Worm (Caenorhabditis elegans): Measurements from ENCODE around the gene hyl-1.

DNA sequence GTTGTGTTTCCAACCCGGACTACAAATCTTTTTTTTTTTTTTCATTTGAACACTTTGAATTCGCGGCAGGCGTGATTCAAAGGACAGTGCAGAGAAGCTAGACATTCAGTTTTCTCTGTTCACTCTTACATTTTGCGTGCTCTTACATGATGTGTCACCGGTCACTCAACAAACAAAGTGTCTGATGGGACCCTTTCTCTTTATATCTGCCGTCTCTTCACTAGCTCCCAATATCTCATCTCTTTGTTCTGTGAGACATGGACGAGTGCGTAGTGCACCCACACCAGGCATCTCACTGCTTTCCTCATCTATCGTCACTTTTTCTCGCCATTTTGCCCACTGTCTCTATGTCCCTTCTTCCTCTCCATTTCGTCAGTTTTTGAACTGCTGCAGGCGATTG is 48.1 kb downstream of the hyl-1 start:
- no peak for TF ChIP-seq ceh-16 (tag; optimal IDR thresholded peaks at IDR 0.05)
- TF ChIP-seq nhr-25 (tag; optimal IDR thresholded peaks at IDR 0.05): no peak
- no peak for TF ChIP-seq egl-5 (tag; optimal IDR thresholded peaks at IDR 0.05)
- no peak for TF ChIP-seq egl-27 (tag; optimal IDR thresholded peaks at IDR 0.05)
- peak; percentile 75 for TF ChIP-seq lin-39 (tag; optimal IDR thresholded peaks at IDR 0.05)
- TF ChIP-seq nhr-12 (tag; optimal IDR thresholded peaks at IDR 0.05): no peak
- no peak for TF ChIP-seq sea-2 (GFP tag; optimal IDR thresholded peaks at IDR 0.05)
- TF ChIP-seq elt-2 (tag; optimal IDR thresholded peaks at IDR 0.05): no peak
- no peak for TF ChIP-seq ztf-11 (tag; optimal IDR thresholded peaks at IDR 0.05)
- no peak for TF ChIP-seq nhr-76 (tag; optimal IDR thresholded peaks at IDR 0.05)
